Worm (Caenorhabditis elegans) whole organism, L1 larva: ENCODE data around the gene usip-1.
A peak's percentile ranks its signal among the peaks of the same experiment; 100 is the strongest.

Experiments
- elt-3 ChIP-seq, 6 experiments: fragments of 150-350 bp in 1 of 6; sonication (generic microtip); optimal IDR thresholded peaks; 2 replicates each; lab custom pipeline; 2017 to 2018; ENCODE audit warnings: missing biosample characterization in 6 of 6, missing genetic modification characterization in 6 of 6, inconsistent platforms in 1 of 6
- lir-3 ChIP-seq: sonication (generic microtip); optimal IDR thresholded peaks from 2 replicates; lab custom pipeline; 2016; ENCODE audit warnings: mild to moderate bottlenecking, missing genetic modification characterization, moderate library complexity, missing compliant biosample characterization; ENCODE audit not compliant: poor library complexity
- nhr-76 ChIP-seq: sonication (generic microtip); optimal IDR thresholded peaks from 2 replicates; lab custom pipeline; 2017; ENCODE audit warnings: missing biosample characterization, missing genetic modification characterization
- unc-30 ChIP-seq: sonication (generic microtip); optimal IDR thresholded peaks from 2 replicates; lab custom pipeline; 2017; ENCODE audit warnings: missing biosample characterization, missing genetic modification characterization
- vab-15 ChIP-seq: sonication (generic microtip); optimal IDR thresholded peaks from 2 replicates; lab custom pipeline; 2017; ENCODE audit warnings: missing genotype, mild to moderate bottlenecking, missing genetic modification characterization, missing compliant biosample characterization

DNA sequence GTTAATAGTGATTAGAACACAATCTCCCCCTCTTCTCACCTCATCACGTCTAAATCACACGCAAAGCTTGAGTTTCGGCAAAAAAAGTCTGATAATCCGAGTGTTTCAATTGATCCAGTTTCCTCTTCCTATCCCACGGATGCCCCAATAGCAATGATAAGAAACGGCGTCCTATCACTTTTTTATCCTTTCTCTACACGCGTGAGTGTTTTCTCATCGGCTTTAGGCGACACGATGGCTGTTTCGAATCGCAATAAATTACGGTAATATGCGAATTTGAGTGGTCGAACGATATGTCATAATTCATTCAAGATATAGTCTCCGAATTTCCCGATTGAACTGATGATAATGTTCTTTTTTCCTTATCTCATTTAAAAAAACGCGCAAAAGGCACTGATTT lies 15.5 kb upstream of the usip-1 start:
- TF ChIP-seq nhr-76 (tag; lab: Kevin White, UChicago): no peak
- TF ChIP-seq vab-15: no peak
- TF ChIP-seq unc-30: no peak
- no peak for TF ChIP-seq lir-3 (tag; lab: Kevin White, UChicago)
- peak in 1 of 6 experiments; percentile 92 for TF ChIP-seq elt-3 (tag; optimal IDR thresholded peaks at IDR 0.05; lab: Kevin White, UChicago)
